Fruit fly (Drosophila melanogaster): ENCODE data around the gene Scsalpha1.

Gene Scsalpha1

dm6 chr3L:3770823-3771222 lies 43.2 kb upstream of the Scsalpha1 start (continued):
- TF ChIP-seq org-1 (GFP tag; optimal IDR thresholded peaks at IDR 0.05), result peak; percentile 6
- no peak for TF ChIP-seq br (optimal IDR thresholded peaks at IDR 0.05)
- peak; percentile 68 for TF ChIP-seq NfI (GFP tag; optimal IDR thresholded peaks at IDR 0.05)
- TF ChIP-seq cad (GFP tag; optimal IDR thresholded peaks at IDR 0.05), result no peak
- TF ChIP-seq CG3847 (GFP tag; IDR thresholded peaks at IDR 0.05), result peak; percentile 51
- no peak for TF ChIP-seq CG4328 (GFP tag; optimal IDR thresholded peaks at IDR 0.05)
- TF ChIP-seq CG30020 (tag; optimal IDR thresholded peaks at IDR 0.05), result no peak
- no peak for TF ChIP-seq twi (tag; optimal IDR thresholded peaks at IDR 0.05)
- TF ChIP-seq CG17361 (GFP tag; IDR thresholded peaks at IDR 0.05), result no peak
- TF ChIP-seq ERR (GFP tag; optimal IDR thresholded peaks at IDR 0.05), result no peak
- TF ChIP-seq tna (GFP tag; IDR thresholded peaks at IDR 0.05; ENCODE audit: partially characterized antibody), result no peak
- no peak for TF ChIP-seq abd-A (tag; optimal IDR thresholded peaks at IDR 0.05)
- no peak for TF ChIP-seq jing (GFP tag; optimal IDR thresholded peaks at IDR 0.05)
- peak; percentile 14; the same call in 1 of the 2 replicates for TF ChIP-seq E2f1 (GFP tag; IDR thresholded peaks at IDR 0.05)
- peak; percentile 42 for TF ChIP-seq gro (GFP tag; optimal IDR thresholded peaks at IDR 0.05)
- 0 out of 2 replicates have a peak, but pooled peaks have one; percentile 51 for TF ChIP-seq klu (GFP tag; IDR thresholded peaks at IDR 0.05)
- TF ChIP-seq zfh2 (GFP tag; optimal IDR thresholded peaks at IDR 0.05), result peak; percentile 63
- no peak for TF ChIP-seq CG15479 (GFP tag; optimal IDR thresholded peaks at IDR 0.05)
- no peak for TF ChIP-seq HmgD (GFP tag; optimal IDR thresholded peaks at IDR 0.05)
- TF ChIP-seq Hsf (GFP tag; optimal IDR thresholded peaks at IDR 0.05), result peak; percentile 51
- TF ChIP-seq pzg (GFP tag; optimal IDR thresholded peaks at IDR 0.05), result no peak
- no peak for TF ChIP-seq Nf-YA (GFP tag; IDR thresholded peaks at IDR 0.05)
- no peak for TF ChIP-seq CG4707 (GFP tag; optimal IDR thresholded peaks at IDR 0.05)
- peak; percentile 71; the same call in 1 of the 2 replicates for TF ChIP-seq lmd (GFP tag; IDR thresholded peaks at IDR 0.05)
- TF ChIP-seq CG6689 (GFP tag; IDR thresholded peaks at IDR 0.05), result no peak
- TF ChIP-seq CrebB (tag; optimal IDR thresholded peaks at IDR 0.05), result no peak
- peak; percentile 35 for TF ChIP-seq CG13775 (GFP tag; optimal IDR thresholded peaks at IDR 0.05)
- no peak for TF ChIP-seq Drgx (GFP tag; IDR thresholded peaks at IDR 0.05)
- TF ChIP-seq Spps (tag; optimal IDR thresholded peaks at IDR 0.05), result no peak
- TF ChIP-seq tgo (GFP tag; IDR thresholded peaks at IDR 0.05), result no peak; the same call in 2 of the 3 replicates
- TF ChIP-seq ems (GFP tag; optimal IDR thresholded peaks at IDR 0.05), result peak; percentile 2
- no peak for TF ChIP-seq oc (tag; optimal IDR thresholded peaks at IDR 0.05)
- TF ChIP-seq CG6175 (GFP tag; IDR thresholded peaks at IDR 0.05), result no peak
- no peak for TF ChIP-seq Oaz (GFP tag; IDR thresholded peaks at IDR 0.05)
- no peak for TF ChIP-seq gsb-n (tag; optimal IDR thresholded peaks at IDR 0.05)
- TF ChIP-seq CG12236 (GFP tag; optimal IDR thresholded peaks at IDR 0.05), result no peak
- TF ChIP-seq inv (GFP tag; IDR thresholded peaks at IDR 0.05; ENCODE audit: partially characterized antibody), result no peak
- no peak for TF ChIP-seq Hand (GFP tag; optimal IDR thresholded peaks at IDR 0.05)
- TF ChIP-seq hb (GFP tag; IDR thresholded peaks at IDR 0.05; ENCODE audit: partially characterized antibody), result no peak
- peak; percentile 52; the same call in 1 of the 3 replicates for TF ChIP-seq CG11695 (GFP tag; IDR thresholded peaks at IDR 0.05)
- no peak for TF ChIP-seq danr (GFP tag; IDR thresholded peaks at IDR 0.05)
- TF ChIP-seq D19A (tag; optimal IDR thresholded peaks at IDR 0.05), result peak; percentile 17
- no peak for TF ChIP-seq CG16813 (GFP tag; IDR thresholded peaks at IDR 0.05; ENCODE audit: partially characterized antibody)
- no peak for TF ChIP-seq gce (GFP tag; IDR thresholded peaks at IDR 0.05)
- TF ChIP-seq CG8388 (GFP tag; optimal IDR thresholded peaks at IDR 0.05), result no peak
- no peak for TF ChIP-seq CG2875 (GFP tag; optimal IDR thresholded peaks at IDR 0.05)
- no peak for TF ChIP-seq CG14860 (GFP tag; IDR thresholded peaks at IDR 0.05; ENCODE audit: partially characterized antibody)
- TF ChIP-seq CG12744 (GFP tag; optimal IDR thresholded peaks at IDR 0.05), result no peak
- peak; percentile 50 for TF ChIP-seq CG9817 (tag; optimal IDR thresholded peaks at IDR 0.05)
- no peak for TF ChIP-seq ssp (GFP tag; IDR thresholded peaks at IDR 0.05)
- peak; percentile 50; the same call in 1 of the 2 replicates for TF ChIP-seq esg (GFP tag; conservative IDR thresholded peaks at IDR 0.05)
- TF ChIP-seq CG17186 (GFP tag; optimal IDR thresholded peaks at IDR 0.05), result no peak

Measured in whole organism, embryonic.